Worm (Caenorhabditis elegans) whole organism, L1 larva: ENCODE measurements around the gene F57F4.1.

Experiments used
- C34B4.2 ChIP-seq: sonication (generic microtip); optimal IDR thresholded peaks from 2 replicates; lab custom pipeline; 2017; ENCODE audit warnings: mild to moderate bottlenecking, missing genetic modification characterization, missing compliant biosample characterization
- F16B12.6 ChIP-seq: fragments of 150-350 bp; optimal IDR thresholded peaks from 2 replicates; lab custom pipeline; 2014; ENCODE audit warnings: missing biosample characterization, missing genetic modification characterization
- aha-1 ChIP-seq: fragments of 150-350 bp; optimal IDR thresholded peaks from 2 replicates; lab custom pipeline; 2014; ENCODE audit warnings: missing biosample characterization, missing genetic modification characterization
- alr-1 ChIP-seq: fragments of 200-800 bp; sonication (Bioruptor generic); optimal IDR thresholded peaks from 2 replicates; lab custom pipeline; 2018; ENCODE audit warnings: borderline replicate concordance, mild to moderate bottlenecking, missing genetic modification characterization, missing compliant biosample characterization
- ama-1 ChIP-seq: fragments of 150-350 bp; optimal IDR thresholded peaks from 2 replicates; lab custom pipeline; 2014
- blmp-1 ChIP-seq: fragments of 150-350 bp; optimal IDR thresholded peaks from 2 replicates; lab custom pipeline; 2014; ENCODE audit warnings: missing biosample characterization, missing genetic modification characterization
- ceh-63 ChIP-seq: fragments of 200-800 bp; sonication (Bioruptor generic); optimal IDR thresholded peaks from 2 replicates; lab custom pipeline; 2018; ENCODE audit warnings: mild to moderate bottlenecking, missing genetic modification characterization, missing compliant biosample characterization
- ceh-8 ChIP-seq: fragments of 200-800 bp; sonication (Bioruptor generic); optimal IDR thresholded peaks from 2 replicates; lab custom pipeline; 2018; ENCODE audit warnings: mild to moderate bottlenecking, missing genetic modification characterization, moderate library complexity, missing compliant biosample characterization
- ceh-82 ChIP-seq, 3 experiments: fragments of 150-350 bp in 1 of 3; sonication (generic microtip) in 2 of 3; optimal IDR thresholded peaks; 2 replicates each; lab custom pipeline; 2014 to 2017; ENCODE audit warnings: missing biosample characterization in 3 of 3, missing genetic modification characterization in 3 of 3
- ceh-88 ChIP-seq: fragments of 200-800 bp; sonication (Bioruptor generic); IDR thresholded peaks from 2 replicates; pipeline ENCODE4 v1.3.6; 2022; ENCODE audit warnings: missing genetic modification characterization, missing compliant biosample characterization
- ceh-90 ChIP-seq: sonication (generic microtip); optimal IDR thresholded peaks from 2 replicates; lab custom pipeline; 2016; ENCODE audit warnings: missing genetic modification characterization, missing compliant biosample characterization
- dsc-1 ChIP-seq: sonication (generic microtip); optimal IDR thresholded peaks from 2 replicates; lab custom pipeline; 2016; ENCODE audit warnings: mild to moderate bottlenecking, missing genetic modification characterization, missing compliant biosample characterization
- efl-1 ChIP-seq, 4 experiments: fragments of 150-350 bp; optimal IDR thresholded peaks in 3 of 4; peaks in 1 of 4; 1 replicate in 1 of 4; 2 replicates in 3 of 4; lab custom pipeline; 2014; ENCODE audit warnings: missing biosample characterization in 2 of 4, missing genetic modification characterization in 2 of 4, missing genetic modification reagents in 2 of 4
- egl-13 ChIP-seq: sonication (generic microtip); optimal IDR thresholded peaks from 2 replicates; lab custom pipeline; 2016; ENCODE audit warnings: missing genotype, missing genetic modification reagents, missing genetic modification characterization, missing compliant biosample characterization
- egl-27 ChIP-seq, 2 experiments: fragments of 150-350 bp in 1 of 2; sonication (generic microtip); optimal IDR thresholded peaks; 3 replicates each; lab custom pipeline; 2017 to 2018; ENCODE audit warnings: missing biosample characterization in 2 of 2, missing genetic modification characterization in 2 of 2, missing genetic modification reagents in 2 of 2
- ets-5 ChIP-seq: fragments of 200-800 bp; sonication (Bioruptor generic); IDR thresholded peaks from 2 replicates; pipeline ENCODE4 v1.3.6; 2022; ENCODE audit warnings: missing genetic modification characterization, missing compliant biosample characterization
- fkh-4 ChIP-seq: sonication (generic microtip); optimal IDR thresholded peaks from 2 replicates; lab custom pipeline; 2016; ENCODE audit warnings: missing compliant biosample characterization, missing genetic modification characterization, borderline replicate concordance
- fos-1 ChIP-seq: fragments of 150-350 bp; optimal IDR thresholded peaks from 2 replicates; lab custom pipeline; 2014; ENCODE audit warnings: missing biosample characterization, missing genetic modification characterization
- grh-1 ChIP-seq: fragments of 200-800 bp; sonication (Bioruptor generic); IDR thresholded peaks from 2 replicates; pipeline ENCODE4 v1.3.6; 2022; ENCODE audit warnings: missing genetic modification reagents, missing genetic modification characterization, missing compliant biosample characterization
- hpl-2 ChIP-seq: fragments of 150-350 bp; optimal IDR thresholded peaks from 2 replicates; lab custom pipeline; 2014; ENCODE audit warnings: missing biosample characterization, missing genetic modification reagents, missing genetic modification characterization
- irx-1 ChIP-seq: sonication (generic microtip); optimal IDR thresholded peaks from 2 replicates; lab custom pipeline; 2016; ENCODE audit warnings: missing genetic modification characterization, missing compliant biosample characterization
- isw-1 ChIP-seq: fragments of 200-800 bp; sonication (Bioruptor generic); IDR thresholded peaks from 2 replicates; pipeline ENCODE4 v1.3.6; 2022; ENCODE audit warnings: missing genetic modification characterization, missing compliant biosample characterization
- jun-1 ChIP-seq: fragments of 150-350 bp; optimal IDR thresholded peaks from 2 replicates; lab custom pipeline; 2014; ENCODE audit warnings: missing biosample characterization, missing genetic modification reagents, missing genetic modification characterization
- lin-14 ChIP-seq: fragments of 200-800 bp; sonication (Bioruptor generic); optimal IDR thresholded peaks from 2 replicates; lab custom pipeline; 2018; ENCODE audit warnings: mild to moderate bottlenecking, missing genetic modification characterization, moderate library complexity, missing compliant biosample characterization
- lin-39 ChIP-seq: fragments of 150-350 bp; optimal IDR thresholded peaks from 2 replicates; lab custom pipeline; 2014; ENCODE audit warnings: missing biosample characterization, missing genetic modification reagents, missing genetic modification characterization
- lir-3 ChIP-seq: sonication (generic microtip); optimal IDR thresholded peaks from 2 replicates; lab custom pipeline; 2016; ENCODE audit warnings: mild to moderate bottlenecking, missing genetic modification characterization, moderate library complexity, missing compliant biosample characterization; ENCODE audit not compliant: poor library complexity
- lsy-2 ChIP-seq, 2 experiments: fragments of 150-350 bp; optimal IDR thresholded peaks; 2 replicates each; lab custom pipeline; 2014; ENCODE audit warnings: missing biosample characterization in 2 of 2, missing genetic modification characterization in 2 of 2
- mdl-1 ChIP-seq, 2 experiments: fragments of 150-350 bp; optimal IDR thresholded peaks; 2 replicates each; lab custom pipeline; 2014 to 2017; ENCODE audit warnings: missing biosample characterization in 2 of 2, missing genetic modification characterization in 2 of 2, inconsistent platforms in 1 of 2
- mep-1 ChIP-seq: fragments of 150-350 bp; optimal IDR thresholded peaks from 2 replicates; lab custom pipeline; 2014; ENCODE audit warnings: missing biosample characterization, missing genetic modification characterization
- nhr-12 ChIP-seq: sonication (generic microtip); optimal IDR thresholded peaks from 2 replicates; lab custom pipeline; 2017; ENCODE audit warnings: missing biosample characterization, missing genetic modification characterization
- nhr-19 ChIP-seq: fragments of 200-800 bp; sonication (Bioruptor generic); conservative IDR thresholded peaks from 2 replicates; pipeline ENCODE4 v1.3.6; 2022; ENCODE audit warnings: missing genetic modification characterization, missing compliant biosample characterization
- nhr-237 ChIP-seq: fragments of 150-350 bp; optimal IDR thresholded peaks from 2 replicates; lab custom pipeline; 2014; ENCODE audit warnings: missing biosample characterization, missing genetic modification characterization
- nhr-47 ChIP-seq: sonication (generic microtip); optimal IDR thresholded peaks from 2 replicates; lab custom pipeline; 2016; ENCODE audit warnings: mild to moderate bottlenecking, missing genetic modification characterization, moderate library complexity, missing compliant biosample characterization
- nhr-71 ChIP-seq: sonication (generic microtip); optimal IDR thresholded peaks from 2 replicates; lab custom pipeline; 2016; ENCODE audit warnings: mild to moderate bottlenecking, missing genetic modification characterization, moderate library complexity, missing compliant biosample characterization
- nhr-76 ChIP-seq: sonication (generic microtip); optimal IDR thresholded peaks from 2 replicates; lab custom pipeline; 2017; ENCODE audit warnings: missing biosample characterization, missing genetic modification characterization
- nhr-77 ChIP-seq: fragments of 150-350 bp; optimal IDR thresholded peaks from 2 replicates; lab custom pipeline; 2014; ENCODE audit warnings: missing biosample characterization, missing genetic modification characterization
- nhr-85 ChIP-seq: sonication (generic microtip); peaks from one replicate; lab custom pipeline; 2016; ENCODE audit warnings: missing genetic modification characterization, inconsistent platforms, missing compliant biosample characterization
- nhr-90 ChIP-seq: sonication (generic microtip); optimal IDR thresholded peaks from 2 replicates; lab custom pipeline; 2016; ENCODE audit warnings: mild to moderate bottlenecking, missing genetic modification characterization, missing compliant biosample characterization; ENCODE audit not compliant: poor library complexity
- pax-3 ChIP-seq: fragments of 200-800 bp; sonication (Bioruptor generic); optimal IDR thresholded peaks from 2 replicates; lab custom pipeline; 2018; ENCODE audit warnings: mild to moderate bottlenecking, missing genetic modification characterization, moderate library complexity, missing compliant biosample characterization
- pqm-1 ChIP-seq: sonication (generic microtip); optimal IDR thresholded peaks from 3 replicates; lab custom pipeline; 2017; ENCODE audit warnings: missing biosample characterization, missing genetic modification characterization
- rnt-1 ChIP-seq: sonication (generic microtip); optimal IDR thresholded peaks from 2 replicates; lab custom pipeline; 2016; ENCODE audit warnings: mild to moderate bottlenecking, missing genetic modification characterization, moderate library complexity, missing compliant biosample characterization
- snu-23 ChIP-seq: sonication (generic microtip); optimal IDR thresholded peaks from 2 replicates; lab custom pipeline; 2016; ENCODE audit warnings: missing genetic modification characterization, missing compliant biosample characterization
- sup-37 ChIP-seq: fragments of 200-800 bp; sonication (Bioruptor generic); optimal IDR thresholded peaks from 2 replicates; lab custom pipeline; 2018; ENCODE audit warnings: mild to moderate bottlenecking, missing genetic modification characterization, missing compliant biosample characterization
- swsn-7 ChIP-seq: sonication (generic microtip); optimal IDR thresholded peaks from 2 replicates; lab custom pipeline; 2016; ENCODE audit warnings: missing genetic modification characterization, missing compliant biosample characterization
- tbx-2 ChIP-seq: sonication (generic microtip); optimal IDR thresholded peaks from 2 replicates; lab custom pipeline; 2016; ENCODE audit warnings: missing genetic modification characterization, missing compliant biosample characterization
- unc-130 ChIP-seq: fragments of 150-350 bp; optimal IDR thresholded peaks from 2 replicates; lab custom pipeline; 2017; ENCODE audit warnings: missing biosample characterization, missing genetic modification characterization, inconsistent platforms
- unc-62 ChIP-seq: fragments of 150-350 bp; optimal IDR thresholded peaks from 2 replicates; lab custom pipeline; 2014; ENCODE audit warnings: missing biosample characterization, missing genetic modification reagents, missing genetic modification characterization
- unc-86 ChIP-seq: sonication (generic microtip); optimal IDR thresholded peaks from 2 replicates; lab custom pipeline; 2016; ENCODE audit warnings: missing genetic modification characterization, missing compliant biosample characterization
- unc-98 ChIP-seq: fragments of 200-800 bp; sonication (Bioruptor generic); IDR thresholded peaks from 2 replicates; pipeline ENCODE4 v1.3.6; 2022; ENCODE audit warnings: missing genetic modification characterization, missing compliant biosample characterization
- zag-1 ChIP-seq: fragments of 150-350 bp; optimal IDR thresholded peaks from 2 replicates; lab custom pipeline; 2014; ENCODE audit warnings: missing biosample characterization, missing genetic modification characterization
- zip-4 ChIP-seq: fragments of 200-800 bp; sonication (Bioruptor generic); optimal IDR thresholded peaks from 2 replicates; lab custom pipeline; 2018; ENCODE audit warnings: mild to moderate bottlenecking, missing genetic modification characterization, moderate library complexity, missing compliant biosample characterization
- ztf-11 ChIP-seq, 2 experiments: sonication (generic microtip); optimal IDR thresholded peaks; 2 replicates each; lab custom pipeline; 2016 to 2017; ENCODE audit warnings: missing genetic modification characterization in 2 of 2, missing biosample characterization in 1 of 2, missing compliant biosample characterization in 1 of 2
- ztf-4 ChIP-seq: fragments of 150-350 bp; optimal IDR thresholded peaks from 2 replicates; lab custom pipeline; 2014; ENCODE audit warnings: missing biosample characterization, missing genetic modification characterization

Gene F57F4.1

ce11 chrV:6349597-6349996 is 40.7 kb upstream of the F57F4.1 start:
- peak; percentile 13 for TF ChIP-seq nhr-19
- peak; percentile 26 for TF ChIP-seq mep-1
- peak; percentile 78 for TF ChIP-seq lin-14 (GFP tag; lab: Kevin White, UChicago)
- TF ChIP-seq ztf-11 (tag; optimal IDR thresholded peaks at IDR 0.05; lab: Kevin White, UChicago), result no peak
- TF ChIP-seq nhr-71 (tag; lab: Kevin White, UChicago), result peak; percentile 34
- TF ChIP-seq nhr-76 (tag; lab: Kevin White, UChicago), result no peak
- TF ChIP-seq F16B12.6, result no peak
- TF ChIP-seq irx-1, result no peak
- TF ChIP-seq unc-98, result no peak
- no peak for TF ChIP-seq isw-1 (GFP tag; lab: Robert Waterston, UW)
- TF ChIP-seq grh-1 (GFP tag; lab: Robert Waterston, UW), result no peak
- no peak for TF ChIP-seq fkh-4 (tag; lab: Kevin White, UChicago)
- no peak for TF ChIP-seq aha-1 (tag; lab: Kevin White, UChicago)
- no peak for TF ChIP-seq tbx-2 (tag; lab: Kevin White, UChicago)
- TF ChIP-seq jun-1 (tag; lab: Kevin White, UChicago), result no peak
- peak; percentile 97 for TF ChIP-seq blmp-1 (tag; lab: Kevin White, UChicago)
- no peak for TF ChIP-seq ceh-8
- no peak for TF ChIP-seq egl-27 (tag; optimal IDR thresholded peaks at IDR 0.05; lab: Kevin White, UChicago)
- no peak for TF ChIP-seq nhr-47 (tag; lab: Kevin White, UChicago)
- TF ChIP-seq unc-62, result no peak
- no peak for TF ChIP-seq lsy-2 (tag; optimal IDR thresholded peaks at IDR 0.05; lab: Kevin White, UChicago)
- no peak for TF ChIP-seq lin-39
- peak; percentile 41 for TF ChIP-seq snu-23 (GFP tag; lab: Kevin White, UChicago)
- TF ChIP-seq pax-3 (tag; lab: Kevin White, UChicago), result no peak
- no peak for TF ChIP-seq sup-37 (GFP tag; lab: Kevin White, UChicago)
- TF ChIP-seq fos-1, result no peak
- TF ChIP-seq zip-4 (GFP tag; lab: Kevin White, UChicago), result no peak
- TF ChIP-seq ceh-82 (tag; optimal IDR thresholded peaks at IDR 0.05; lab: Kevin White, UChicago), result no peak
- no peak for TF ChIP-seq ama-1 (lab: Kevin White, UChicago)
- no peak for TF ChIP-seq swsn-7
- TF ChIP-seq ceh-90 (tag; lab: Kevin White, UChicago), result no peak
- no peak for TF ChIP-seq hpl-2 (GFP tag; lab: Kevin White, UChicago)
- no peak for TF ChIP-seq mdl-1 (tag; optimal IDR thresholded peaks at IDR 0.05; lab: Kevin White, UChicago)
- TF ChIP-seq nhr-237, result no peak
- no peak for TF ChIP-seq ztf-4 (tag; lab: Kevin White, UChicago)
- no peak for TF ChIP-seq nhr-77 (tag; lab: Kevin White, UChicago)
- TF ChIP-seq unc-86 (tag; lab: Kevin White, UChicago), result no peak
- TF ChIP-seq ets-5 (GFP tag; lab: Robert Waterston, UW), result no peak
- TF ChIP-seq rnt-1 (tag; lab: Kevin White, UChicago), result no peak
- TF ChIP-seq C34B4.2 (tag; lab: Kevin White, UChicago), result no peak
- no peak for TF ChIP-seq alr-1 (tag; lab: Kevin White, UChicago)
- TF ChIP-seq ceh-63 (GFP tag; lab: Kevin White, UChicago), result no peak
- TF ChIP-seq dsc-1 (tag; lab: Kevin White, UChicago), result no peak
- peak; percentile 30 for TF ChIP-seq nhr-85 (tag; lab: Kevin White, UChicago)
- TF ChIP-seq zag-1 (tag; lab: Kevin White, UChicago), result no peak
- no peak for TF ChIP-seq nhr-12 (tag; lab: Kevin White, UChicago)
- TF ChIP-seq nhr-90 (tag; lab: Kevin White, UChicago), result peak; percentile 1
- peak; percentile 6 for TF ChIP-seq unc-130
- TF ChIP-seq lir-3, result no peak
- TF ChIP-seq efl-1 (optimal IDR thresholded peaks at IDR 0.05; lab: Kevin White, UChicago), result no peak
- peak in 1 of 2 experiments; percentile 82 for TF ChIP-seq efl-1 (GFP tag; optimal IDR thresholded peaks at IDR 0.05 in 1 of 2; lab: Kevin White, UChicago)
- TF ChIP-seq ceh-88 (GFP tag; lab: Robert Waterston, UW), result no peak
- no peak for TF ChIP-seq egl-13 (tag; lab: Kevin White, UChicago)
- TF ChIP-seq pqm-1, result no peak
